Worm (Caenorhabditis elegans) whole organism, L1 larva: ENCODE data around the gene ifb-1.
A peak's percentile ranks its signal among the peaks of the same experiment; 100 is the strongest.

Source experiments
- C04F5.9 ChIP-seq: sonication (generic microtip); optimal IDR thresholded peaks from 2 replicates; lab custom pipeline; 2016; ENCODE audit warnings: missing genetic modification characterization, missing compliant biosample characterization
- C34B4.2 ChIP-seq: sonication (generic microtip); optimal IDR thresholded peaks from 2 replicates; lab custom pipeline; 2017; ENCODE audit warnings: mild to moderate bottlenecking, missing genetic modification characterization, missing compliant biosample characterization
- F16B12.6 ChIP-seq: fragments of 150-350 bp; optimal IDR thresholded peaks from 2 replicates; lab custom pipeline; 2014; ENCODE audit warnings: missing biosample characterization, missing genetic modification characterization
- Y116A8C.19 ChIP-seq: sonication (generic microtip); optimal IDR thresholded peaks from 2 replicates; lab custom pipeline; 2016; ENCODE audit warnings: missing compliant biosample characterization, missing genetic modification characterization, borderline replicate concordance
- aha-1 ChIP-seq: fragments of 150-350 bp; optimal IDR thresholded peaks from 2 replicates; lab custom pipeline; 2014; ENCODE audit warnings: missing biosample characterization, missing genetic modification characterization
- aly-2 ChIP-seq: fragments of 150-350 bp; optimal IDR thresholded peaks from 2 replicates; lab custom pipeline; 2014; ENCODE audit warnings: missing biosample characterization, missing genetic modification characterization
- ceh-63 ChIP-seq: fragments of 200-800 bp; sonication (Bioruptor generic); optimal IDR thresholded peaks from 2 replicates; lab custom pipeline; 2018; ENCODE audit warnings: mild to moderate bottlenecking, missing genetic modification characterization, missing compliant biosample characterization
- ceh-90 ChIP-seq: sonication (generic microtip); optimal IDR thresholded peaks from 2 replicates; lab custom pipeline; 2016; ENCODE audit warnings: missing genetic modification characterization, missing compliant biosample characterization
- dpl-1 ChIP-seq, 3 experiments: fragments of 150-350 bp in 2 of 3; sonication (generic microtip) in 1 of 3; optimal IDR thresholded peaks; 2 replicates each; lab custom pipeline; 2014 to 2017; ENCODE audit warnings: missing biosample characterization in 3 of 3, missing genetic modification characterization in 3 of 3, missing genetic modification reagents in 3 of 3
- dsc-1 ChIP-seq: sonication (generic microtip); optimal IDR thresholded peaks from 2 replicates; lab custom pipeline; 2016; ENCODE audit warnings: mild to moderate bottlenecking, missing genetic modification characterization, missing compliant biosample characterization
- efl-1 ChIP-seq, 4 experiments: fragments of 150-350 bp; optimal IDR thresholded peaks in 3 of 4; peaks in 1 of 4; 1 replicate in 1 of 4; 2 replicates in 3 of 4; lab custom pipeline; 2014; ENCODE audit warnings: missing biosample characterization in 2 of 4, missing genetic modification characterization in 2 of 4, missing genetic modification reagents in 2 of 4
- efl-3 ChIP-seq: fragments of 200-800 bp; sonication (Bioruptor generic); optimal IDR thresholded peaks from 2 replicates; lab custom pipeline; 2018; ENCODE audit warnings: mild to moderate bottlenecking, missing genetic modification characterization, missing compliant biosample characterization
- elt-2 ChIP-seq: sonication (generic microtip); optimal IDR thresholded peaks from 2 replicates; lab custom pipeline; 2016; ENCODE audit warnings: missing genetic modification characterization, mild to moderate bottlenecking, inconsistent platforms, missing compliant biosample characterization, missing genetic modification reagents
- fkh-8 ChIP-seq: sonication (generic microtip); optimal IDR thresholded peaks from 2 replicates; lab custom pipeline; 2016; ENCODE audit warnings: mild to moderate bottlenecking, missing genetic modification characterization, missing compliant biosample characterization
- grh-1 ChIP-seq: fragments of 200-800 bp; sonication (Bioruptor generic); IDR thresholded peaks from 2 replicates; pipeline ENCODE4 v1.3.6; 2022; ENCODE audit warnings: missing genetic modification reagents, missing genetic modification characterization, missing compliant biosample characterization
- isw-1 ChIP-seq: fragments of 200-800 bp; sonication (Bioruptor generic); IDR thresholded peaks from 2 replicates; pipeline ENCODE4 v1.3.6; 2022; ENCODE audit warnings: missing genetic modification characterization, missing compliant biosample characterization
- jun-1 ChIP-seq: fragments of 150-350 bp; optimal IDR thresholded peaks from 2 replicates; lab custom pipeline; 2014; ENCODE audit warnings: missing biosample characterization, missing genetic modification reagents, missing genetic modification characterization
- lin-14 ChIP-seq: fragments of 200-800 bp; sonication (Bioruptor generic); optimal IDR thresholded peaks from 2 replicates; lab custom pipeline; 2018; ENCODE audit warnings: mild to moderate bottlenecking, missing genetic modification characterization, moderate library complexity, missing compliant biosample characterization
- lin-35 ChIP-seq, 2 experiments: fragments of 150-350 bp; optimal IDR thresholded peaks; 2 replicates each; lab custom pipeline; 2014; ENCODE audit warnings: missing biosample characterization in 2 of 2, missing genetic modification characterization in 2 of 2, missing genetic modification reagents in 2 of 2
- mab-9 ChIP-seq: fragments of 200-800 bp; sonication (Bioruptor generic); IDR thresholded peaks from 2 replicates; pipeline ENCODE4 v1.3.6; 2022; ENCODE audit warnings: missing genetic modification reagents, missing genetic modification characterization, missing compliant biosample characterization
- nhr-20 ChIP-seq: sonication (generic microtip); optimal IDR thresholded peaks from 2 replicates; lab custom pipeline; 2016; ENCODE audit warnings: mild to moderate bottlenecking, missing genetic modification characterization, missing compliant biosample characterization
- nhr-28 ChIP-seq: fragments of 150-350 bp; optimal IDR thresholded peaks from 2 replicates; lab custom pipeline; 2014; ENCODE audit warnings: missing biosample characterization, missing genetic modification characterization
- nhr-71 ChIP-seq: sonication (generic microtip); optimal IDR thresholded peaks from 2 replicates; lab custom pipeline; 2016; ENCODE audit warnings: mild to moderate bottlenecking, missing genetic modification characterization, moderate library complexity, missing compliant biosample characterization
- nhr-90 ChIP-seq: sonication (generic microtip); optimal IDR thresholded peaks from 2 replicates; lab custom pipeline; 2016; ENCODE audit warnings: mild to moderate bottlenecking, missing genetic modification characterization, missing compliant biosample characterization; ENCODE audit not compliant: poor library complexity
- pag-3 ChIP-seq: sonication (generic microtip); optimal IDR thresholded peaks from 2 replicates; lab custom pipeline; 2017; ENCODE audit warnings: missing genetic modification characterization, mild to moderate bottlenecking, missing compliant biosample characterization, antibody characterized with exemption, borderline replicate concordance; ENCODE audit not compliant: insufficient read depth
- pax-3 ChIP-seq: fragments of 200-800 bp; sonication (Bioruptor generic); optimal IDR thresholded peaks from 2 replicates; lab custom pipeline; 2018; ENCODE audit warnings: mild to moderate bottlenecking, missing genetic modification characterization, moderate library complexity, missing compliant biosample characterization
- pqm-1 ChIP-seq: sonication (generic microtip); optimal IDR thresholded peaks from 3 replicates; lab custom pipeline; 2017; ENCODE audit warnings: missing biosample characterization, missing genetic modification characterization
- skn-1 ChIP-seq: fragments of 150-350 bp; optimal IDR thresholded peaks from 2 replicates; lab custom pipeline; 2014; ENCODE audit warnings: missing biosample characterization, missing genetic modification characterization
- snpc-4 ChIP-seq: fragments of 150-350 bp; optimal IDR thresholded peaks from 2 replicates; lab custom pipeline; 2014; ENCODE audit warnings: missing biosample characterization, missing genetic modification characterization
- snu-23 ChIP-seq: sonication (generic microtip); optimal IDR thresholded peaks from 2 replicates; lab custom pipeline; 2016; ENCODE audit warnings: missing genetic modification characterization, missing compliant biosample characterization
- sup-37 ChIP-seq: fragments of 200-800 bp; sonication (Bioruptor generic); optimal IDR thresholded peaks from 2 replicates; lab custom pipeline; 2018; ENCODE audit warnings: mild to moderate bottlenecking, missing genetic modification characterization, missing compliant biosample characterization
- swsn-7 ChIP-seq: sonication (generic microtip); optimal IDR thresholded peaks from 2 replicates; lab custom pipeline; 2016; ENCODE audit warnings: missing genetic modification characterization, missing compliant biosample characterization
- tbx-2 ChIP-seq: sonication (generic microtip); optimal IDR thresholded peaks from 2 replicates; lab custom pipeline; 2016; ENCODE audit warnings: missing genetic modification characterization, missing compliant biosample characterization
- tlp-1 ChIP-seq: fragments of 150-350 bp; optimal IDR thresholded peaks from 2 replicates; lab custom pipeline; 2014; ENCODE audit warnings: missing biosample characterization, missing genetic modification characterization
- unc-62 ChIP-seq: fragments of 150-350 bp; optimal IDR thresholded peaks from 2 replicates; lab custom pipeline; 2014; ENCODE audit warnings: missing biosample characterization, missing genetic modification reagents, missing genetic modification characterization
- unc-86 ChIP-seq: sonication (generic microtip); optimal IDR thresholded peaks from 2 replicates; lab custom pipeline; 2016; ENCODE audit warnings: missing genetic modification characterization, missing compliant biosample characterization
- unc-98 ChIP-seq: fragments of 200-800 bp; sonication (Bioruptor generic); IDR thresholded peaks from 2 replicates; pipeline ENCODE4 v1.3.6; 2022; ENCODE audit warnings: missing genetic modification characterization, missing compliant biosample characterization

The ifb-1 gene

ce11 chrII:5736599-5736998 is 28.8 kb upstream of the ifb-1 start:
- TF ChIP-seq unc-86 (tag; lab: Kevin White, UChicago) (peak; percentile 23), snu-23 (GFP tag; lab: Kevin White, UChicago) (no peak), C04F5.9 (tag; lab: Kevin White, UChicago) (no peak), tbx-2 (tag; lab: Kevin White, UChicago) (no peak)

ce11 chrII:5738795-5739194 is 26.6 kb upstream of the ifb-1 start, which contains the start of gene hlh-14:
hlh-14 (minus strand) TSS chrII:5738895.
- TF ChIP-seq dpl-1 (GFP tag; optimal IDR thresholded peaks at IDR 0.05; lab: Kevin White, UChicago): no peak
- TF ChIP-seq efl-1 (optimal IDR thresholded peaks at IDR 0.05; lab: Kevin White, UChicago): no peak
- peak in 1 of 2 experiments; percentile 17 for TF ChIP-seq efl-1 (GFP tag; optimal IDR thresholded peaks at IDR 0.05 in 1 of 2; lab: Kevin White, UChicago)
- no peak for TF ChIP-seq skn-1 (tag; lab: Kevin White, UChicago)
- TF ChIP-seq dsc-1 (tag; lab: Kevin White, UChicago): no peak
- no peak for TF ChIP-seq C34B4.2 (tag; lab: Kevin White, UChicago)
- no peak for TF ChIP-seq mab-9 (GFP tag; lab: Robert Waterston, UW)

- TF ChIP-seq ceh-63 (GFP tag; lab: Kevin White, UChicago) (no peak), sup-37 (GFP tag; lab: Kevin White, UChicago) (no peak), fkh-8 (tag; lab: Kevin White, UChicago) (no peak), lin-35 (GFP tag; optimal IDR thresholded peaks at IDR 0.05; lab: Kevin White, UChicago) (no peak), unc-86 (tag; lab: Kevin White, UChicago) (no peak), dsc-1 (tag; lab: Kevin White, UChicago) (no peak), efl-3 (GFP tag; lab: Kevin White, UChicago) (no peak), F16B12.6 (no peak), grh-1 (GFP tag; lab: Robert Waterston, UW) (no peak), unc-98 (GFP tag; lab: Robert Waterston, UW) (no peak), swsn-7 (tag; lab: Kevin White, UChicago) (no peak)
- TF ChIP-seq, all 84 proteins: peak for 0
Observed at ce11 chrII:5742767-5743166, 22.7 kb upstream of the ifb-1 start.

ce11 chrII:5744342-5744741 is 21.1 kb upstream of the ifb-1 start:
- TF ChIP-seq nhr-28 (tag; lab: Kevin White, UChicago) (no peak), elt-2 (tag; lab: Kevin White, UChicago) (peak; percentile 91), unc-62 (GFP tag; lab: Kevin White, UChicago) (no peak)

ce11 chrII:5745088-5745487 is 20.3 kb upstream of the ifb-1 start, which contains the start of gene F10C1.9:
F10C1.9 (minus strand) TSS chrII:5745284.
- TF ChIP-seq ceh-90 (tag; lab: Kevin White, UChicago) (no peak), elt-2 (tag; lab: Kevin White, UChicago) (peak; percentile 0), unc-62 (GFP tag; lab: Kevin White, UChicago) (no peak)

ce11 chrII:5747312-5747711 is 18.1 kb upstream of the ifb-1 start:
- TF ChIP-seq ceh-90 (tag; lab: Kevin White, UChicago) (no peak), unc-98 (GFP tag; lab: Robert Waterston, UW) (no peak), lin-35 (GFP tag; optimal IDR thresholded peaks at IDR 0.05; lab: Kevin White, UChicago) (peak in 1 of 2 experiments; percentile 24), pax-3 (tag; lab: Kevin White, UChicago) (no peak), aha-1 (tag; lab: Kevin White, UChicago) (no peak), unc-62 (GFP tag; lab: Kevin White, UChicago) (no peak), aly-2 (tag; lab: Kevin White, UChicago) (no peak), Y116A8C.19 (no peak), jun-1 (tag; lab: Kevin White, UChicago) (peak; percentile 0), elt-2 (tag; lab: Kevin White, UChicago) (peak; percentile 96)

- TF ChIP-seq tlp-1 (tag; lab: Kevin White, UChicago) (peak; percentile 65), elt-2 (tag; lab: Kevin White, UChicago) (peak; percentile 99), pag-3 (tag; lab: Kevin White, UChicago) (no peak), C34B4.2 (tag; lab: Kevin White, UChicago) (no peak), pqm-1 (tag; lab: Kevin White, UChicago) (peak; percentile 90), nhr-71 (tag; lab: Kevin White, UChicago) (peak; percentile 4), nhr-90 (tag; lab: Kevin White, UChicago) (no peak), isw-1 (no peak), dsc-1 (tag; lab: Kevin White, UChicago) (no peak), lin-14 (GFP tag; lab: Kevin White, UChicago) (peak; percentile 24), nhr-20 (tag; lab: Kevin White, UChicago) (peak; percentile 3), jun-1 (tag; lab: Kevin White, UChicago) (peak; percentile 47), lin-35 (GFP tag; optimal IDR thresholded peaks at IDR 0.05; lab: Kevin White, UChicago) (peak in 1 of 2 experiments; percentile 12), snpc-4 (no peak)
Observed at ce11 chrII:5748395-5748794, 17.0 kb upstream of the ifb-1 start.
